Worm (Caenorhabditis elegans): ENCODE measurements around the gene scc-2.

DNA sequence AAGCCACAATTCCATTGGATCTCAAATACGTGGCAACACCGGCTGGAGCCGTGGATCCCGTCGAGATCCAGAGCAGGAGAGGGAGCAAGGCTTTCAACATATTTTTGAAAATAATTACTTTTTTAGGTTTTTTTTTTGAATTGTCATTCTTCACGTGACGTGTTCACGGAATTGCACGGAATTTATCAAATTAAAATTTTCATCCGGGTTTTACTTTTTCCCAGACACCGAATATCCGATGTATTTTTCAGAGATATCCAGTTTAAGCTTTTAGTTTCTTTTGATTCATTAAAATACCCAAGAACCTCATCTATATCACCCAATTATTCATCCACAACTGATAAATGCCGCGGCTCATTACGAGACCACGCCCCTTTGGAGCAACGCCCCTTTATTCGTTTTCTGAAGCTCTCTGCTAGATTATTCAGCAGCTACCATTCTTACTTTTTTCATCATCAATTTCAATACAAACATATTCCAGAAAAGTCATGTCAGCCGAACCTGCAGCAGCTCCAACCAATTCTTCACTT is 33.5 kb upstream of the scc-2 start, which contains the start of the genes clec-117 and B0432.1:
- TF ChIP-seq bed-1 (GFP tag; IDR thresholded peaks at IDR 0.05), result no peak
- TF ChIP-seq mel-28 (tag; optimal IDR thresholded peaks at IDR 0.05; ENCODE audit: borderline replicate concordance), result no peak
- TF ChIP-seq F49E8.2 (tag; optimal IDR thresholded peaks at IDR 0.05; ENCODE audit: insufficient read depth), result no peak
- no peak for TF ChIP-seq snpc-1.1 (tag; optimal IDR thresholded peaks at IDR 0.05; ENCODE audit: insufficient read depth)
- TF ChIP-seq snpc-4 (GFP tag; optimal IDR thresholded peaks at IDR 0.05), result no peak
- no peak for TF ChIP-seq snpc-4 (tag; optimal IDR thresholded peaks at IDR 0.05)
- TF ChIP-seq ama-1 (optimal IDR thresholded peaks at IDR 0.05), result no peak
- TF ChIP-seq ama-1 (GFP tag; optimal IDR thresholded peaks at IDR 0.05), result no peak
- no peak for TF ChIP-seq pha-4 (tag; optimal IDR thresholded peaks at IDR 0.05)

Data from whole organism, young adult.